Worm (Caenorhabditis elegans) whole organism, young adult: ENCODE measurements around the gene eco-1.
A peak's percentile ranks its signal among the peaks of the same experiment; 100 is the strongest.

ENCODE experiments used
- C06A6.2 ChIP-seq: fragments of 200-800 bp; sonication (Bioruptor generic); conservative IDR thresholded peaks from 2 replicates; pipeline ENCODE4 v1.3.6; 2022; ENCODE audit warnings: missing genetic modification characterization, missing compliant biosample characterization
- F10E7.11 ChIP-seq: sonication (generic microtip); optimal IDR thresholded peaks from 2 replicates; lab custom pipeline; 2017; ENCODE audit warnings: mild to moderate bottlenecking, missing genetic modification characterization, moderate library complexity, missing compliant biosample characterization
- F39B2.1 ChIP-seq: fragments of 200-800 bp; sonication (Bioruptor generic); IDR thresholded peaks from 2 replicates; pipeline ENCODE4 v1.3.6; 2022; ENCODE audit warnings: missing genetic modification reagents, missing genetic modification characterization, missing compliant biosample characterization
- F49E8.2 ChIP-seq: sonication (generic microtip); optimal IDR thresholded peaks from 3 replicates; lab custom pipeline; 2017; ENCODE audit warnings: missing genetic modification characterization, mild to moderate bottlenecking, missing compliant biosample characterization, antibody characterized with exemption, moderate library complexity; ENCODE audit not compliant: insufficient read depth
- F55B11.4 ChIP-seq: sonication (generic microtip); optimal IDR thresholded peaks from 2 replicates; lab custom pipeline; 2016; ENCODE audit warnings: missing compliant biosample characterization, missing genetic modification characterization, borderline replicate concordance; ENCODE audit not compliant: insufficient read depth
- K11D2.4 ChIP-seq: fragments of 200-800 bp; sonication (Bioruptor generic); IDR thresholded peaks from 2 replicates; pipeline ENCODE4 v1.3.6; 2022; ENCODE audit warnings: missing genetic modification reagents, missing genetic modification characterization, missing compliant biosample characterization
- K12H6.12 ChIP-seq: fragments of 200-800 bp; sonication (Bioruptor generic); optimal IDR thresholded peaks from 2 replicates; lab custom pipeline; 2018; ENCODE audit warnings: mild to moderate bottlenecking, missing genetic modification characterization, missing compliant biosample characterization
- T26A5.8 ChIP-seq: sonication (generic microtip); optimal IDR thresholded peaks from 2 replicates; lab custom pipeline; 2016; ENCODE audit warnings: missing genetic modification characterization, missing compliant biosample characterization
- ZK185.1 ChIP-seq: sonication (generic microtip); optimal IDR thresholded peaks from 2 replicates; lab custom pipeline; 2016; ENCODE audit warnings: mild to moderate bottlenecking, missing genetic modification characterization, missing compliant biosample characterization; ENCODE audit not compliant: poor library complexity, severe bottlenecking
- akir-1 ChIP-seq: fragments of 200-800 bp; sonication (Bioruptor generic); optimal IDR thresholded peaks from 2 replicates; lab custom pipeline; 2018; ENCODE audit warnings: mild to moderate bottlenecking, missing genetic modification characterization, moderate library complexity, missing compliant biosample characterization
- ama-1 ChIP-seq, 3 experiments: fragments of 150-350 bp in 1 of 3; sonication (generic microtip) in 2 of 3; optimal IDR thresholded peaks; 2 replicates each; lab custom pipeline; 2014 to 2018; ENCODE audit warnings: missing biosample characterization in 2 of 3, missing genetic modification characterization in 2 of 3, missing genetic modification reagents in 2 of 3
- attf-5 ChIP-seq: fragments of 200-800 bp; sonication (Bioruptor generic); optimal IDR thresholded peaks from 2 replicates; lab custom pipeline; 2018; ENCODE audit warnings: mild to moderate bottlenecking, missing genetic modification characterization, missing compliant biosample characterization
- ceh-100 ChIP-seq: fragments of 200-800 bp; sonication (Bioruptor generic); IDR thresholded peaks from 2 replicates; pipeline ENCODE4 v1.3.6; 2022; ENCODE audit warnings: missing genetic modification reagents, missing genetic modification characterization, missing compliant biosample characterization
- ceh-40 ChIP-seq: fragments of 200-800 bp; sonication (Bioruptor generic); IDR thresholded peaks from 2 replicates; pipeline ENCODE4 v1.3.6; 2022; ENCODE audit warnings: missing genetic modification characterization, missing compliant biosample characterization
- ceh-58 ChIP-seq: fragments of 200-800 bp; sonication (Bioruptor generic); IDR thresholded peaks from 2 replicates; pipeline ENCODE4 v1.3.6; 2022; ENCODE audit warnings: missing genetic modification characterization, missing compliant biosample characterization
- dox-1 ChIP-seq: fragments of 200-800 bp; sonication (Bioruptor generic); IDR thresholded peaks from 2 replicates; pipeline ENCODE4 v1.3.6; 2022; ENCODE audit warnings: missing genetic modification reagents, missing genetic modification characterization, missing compliant biosample characterization
- efl-1 ChIP-seq: fragments of 150-350 bp; optimal IDR thresholded peaks from 2 replicates; lab custom pipeline; 2014; ENCODE audit warnings: missing biosample characterization, missing genetic modification reagents, missing genetic modification characterization
- egrh-3 ChIP-seq: fragments of 200-800 bp; sonication (Bioruptor generic); IDR thresholded peaks from 2 replicates; pipeline ENCODE4 v1.3.6; 2022; ENCODE audit warnings: missing genetic modification reagents, missing genetic modification characterization, missing compliant biosample characterization
- hmg-20 ChIP-seq: fragments of 200-800 bp; sonication (Bioruptor generic); IDR thresholded peaks from 2 replicates; pipeline ENCODE4 v1.3.6; 2022; ENCODE audit warnings: missing genetic modification reagents, missing genetic modification characterization, missing compliant biosample characterization
- hrde-1 ChIP-seq: sonication (generic microtip); optimal IDR thresholded peaks from 2 replicates; lab custom pipeline; 2016; ENCODE audit warnings: missing genetic modification characterization, mild to moderate bottlenecking, missing compliant biosample characterization, moderate library complexity, missing genotype, missing genetic modification reagents, borderline replicate concordance
- hsf-1 ChIP-seq: fragments of 200-800 bp; sonication (Bioruptor generic); IDR thresholded peaks from 2 replicates; pipeline ENCODE4 v1.3.6; 2022; ENCODE audit warnings: missing genetic modification reagents, missing genetic modification characterization, missing compliant biosample characterization
- lin-35 ChIP-seq, 3 experiments: fragments of 150-350 bp in 2 of 3; sonication (generic microtip) in 1 of 3; optimal IDR thresholded peaks; 2 replicates each; lab custom pipeline; 2014 to 2018; ENCODE audit warnings: missing biosample characterization in 3 of 3, missing genetic modification characterization in 3 of 3, missing genetic modification reagents in 3 of 3
- madf-3 ChIP-seq: fragments of 200-800 bp; sonication (Bioruptor generic); IDR thresholded peaks from 2 replicates; pipeline ENCODE4 v1.3.6; 2022; ENCODE audit warnings: missing genetic modification reagents, missing genetic modification characterization, missing compliant biosample characterization
- madf-6 ChIP-seq: fragments of 200-800 bp; sonication (Bioruptor generic); IDR thresholded peaks from 2 replicates; pipeline ENCODE4 v1.3.6; 2022; ENCODE audit warnings: missing genetic modification reagents, missing genetic modification characterization, missing compliant biosample characterization
- mes-4 ChIP-seq: sonication (generic microtip); optimal IDR thresholded peaks from 2 replicates; lab custom pipeline; 2016; ENCODE audit warnings: missing genotype, missing genetic modification characterization, missing compliant biosample characterization
- nfyb-1 ChIP-seq: fragments of 200-800 bp; sonication (Bioruptor generic); IDR thresholded peaks from 2 replicates; pipeline ENCODE4 v1.3.6; 2022; ENCODE audit warnings: missing genetic modification reagents, missing genetic modification characterization, missing compliant biosample characterization
- nhr-120 ChIP-seq: fragments of 200-800 bp; sonication (Bioruptor generic); IDR thresholded peaks from 2 replicates; pipeline ENCODE4 v1.3.6; 2022; ENCODE audit warnings: missing genetic modification characterization, missing compliant biosample characterization
- nhr-179 ChIP-seq: sonication (generic microtip); optimal IDR thresholded peaks from 2 replicates; lab custom pipeline; 2016; ENCODE audit warnings: mild to moderate bottlenecking, missing genetic modification characterization, missing compliant biosample characterization
- sea-2 ChIP-seq: fragments of 200-800 bp; sonication (Bioruptor generic); IDR thresholded peaks from 2 replicates; pipeline ENCODE4 v1.3.6; 2022; ENCODE audit warnings: missing genetic modification characterization, missing compliant biosample characterization
- snpc-3.4 ChIP-seq: sonication (generic microtip); optimal IDR thresholded peaks from 2 replicates; lab custom pipeline; 2017; ENCODE audit warnings: missing genetic modification characterization, mild to moderate bottlenecking, missing compliant biosample characterization, antibody characterized with exemption, moderate library complexity, missing genotype, missing genetic modification reagents
- snpc-4 ChIP-seq, 5 experiments: fragments of 150-350 bp in 1 of 5; sonication (generic microtip) in 4 of 5; optimal IDR thresholded peaks; 2 replicates each; lab custom pipeline; 2014 to 2018; ENCODE audit warnings: missing genetic modification characterization in 5 of 5, missing biosample characterization in 3 of 5, antibody characterized with exemption in 2 of 5, mild to moderate bottlenecking in 2 of 5, missing compliant biosample characterization in 2 of 5, missing genotype in 2 of 5, moderate library complexity in 2 of 5, missing genetic modification reagents in 1 of 5
- tbp1 ChIP-seq: fragments of 200-800 bp; sonication (Bioruptor generic); optimal IDR thresholded peaks from 2 replicates; lab custom pipeline; 2018; ENCODE audit warnings: mild to moderate bottlenecking, missing genetic modification characterization, missing compliant biosample characterization
- tlf-1 ChIP-seq: fragments of 200-800 bp; sonication (Bioruptor generic); optimal IDR thresholded peaks from 2 replicates; lab custom pipeline; 2018; ENCODE audit warnings: mild to moderate bottlenecking, missing genetic modification characterization, missing compliant biosample characterization
- xnd-1 ChIP-seq: sonication (generic microtip); optimal IDR thresholded peaks from 2 replicates; lab custom pipeline; 2016; ENCODE audit warnings: missing genotype, missing genetic modification reagents, missing genetic modification characterization, missing compliant biosample characterization

Gene eco-1

DNA sequence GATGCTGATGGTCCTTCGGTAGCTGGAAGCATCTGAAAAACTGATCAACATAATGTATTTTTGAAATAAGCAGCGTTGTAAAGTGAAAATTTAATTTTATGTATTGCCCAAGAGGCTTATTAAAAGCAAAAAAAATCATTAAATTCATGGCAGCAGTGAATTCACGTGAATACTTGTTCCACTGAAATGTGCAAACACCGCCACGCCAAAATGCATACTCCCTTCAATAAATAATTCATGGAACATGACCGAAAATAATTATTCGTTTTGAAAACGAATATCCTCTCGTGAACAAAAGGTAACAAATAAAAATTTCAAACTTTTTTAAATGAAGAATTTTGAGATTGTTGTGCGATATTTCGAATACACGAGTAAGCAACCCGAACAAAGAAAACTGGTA is 1.5 kb downstream of the eco-1 start, which contains the start of gene F08F8.10 (continued):
- TF ChIP-seq snpc-3.4 (tag; lab: Kevin White, UChicago), result peak; percentile 5
- TF ChIP-seq mes-4, result no peak
- no peak for TF ChIP-seq F49E8.2
- no peak for TF ChIP-seq egrh-3 (GFP tag; lab: Robert Waterston, UW)
- TF ChIP-seq ceh-58 (GFP tag; lab: Robert Waterston, UW), result no peak
- TF ChIP-seq xnd-1 (tag; lab: Kevin White, UChicago), result no peak
- TF ChIP-seq attf-5, result peak; percentile 65
- TF ChIP-seq F55B11.4 (tag; lab: Kevin White, UChicago), result no peak
- TF ChIP-seq hrde-1, result peak; percentile 14
- TF ChIP-seq nfyb-1 (GFP tag; lab: Robert Waterston, UW), result no peak
- TF ChIP-seq nhr-120, result no peak
- TF ChIP-seq hsf-1 (GFP tag; lab: Robert Waterston, UW), result 0 out of 2 replicates have a peak, but pooled peaks have one; percentile 29
- no peak for TF ChIP-seq snpc-4 (GFP tag; optimal IDR thresholded peaks at IDR 0.05; lab: Kevin White, UChicago)
- TF ChIP-seq snpc-4 (tag; optimal IDR thresholded peaks at IDR 0.05; lab: Kevin White, UChicago), result peak in 2 of 4 experiments; percentile 14 to 24
- TF ChIP-seq ceh-40 (GFP tag; lab: Robert Waterston, UW), result no peak
- no peak for TF ChIP-seq T26A5.8 (tag; lab: Kevin White, UChicago)
- no peak for TF ChIP-seq K11D2.4 (GFP tag; lab: Robert Waterston, UW)
- TF ChIP-seq akir-1 (GFP tag; lab: Kevin White, UChicago), result no peak
- TF ChIP-seq F10E7.11 (tag; lab: Kevin White, UChicago), result no peak
- TF ChIP-seq F39B2.1 (GFP tag; lab: Robert Waterston, UW), result no peak
- no peak for TF ChIP-seq ama-1 (optimal IDR thresholded peaks at IDR 0.05; lab: Kevin White, UChicago)
- no peak for TF ChIP-seq ama-1 (GFP tag; optimal IDR thresholded peaks at IDR 0.05; lab: Kevin White, UChicago)
- no peak for TF ChIP-seq efl-1 (GFP tag; lab: Kevin White, UChicago)
- peak; percentile 33 for TF ChIP-seq tbp1
- no peak for TF ChIP-seq hmg-20 (GFP tag; lab: Robert Waterston, UW)
- TF ChIP-seq dox-1 (GFP tag; lab: Robert Waterston, UW), result no peak

DNA sequence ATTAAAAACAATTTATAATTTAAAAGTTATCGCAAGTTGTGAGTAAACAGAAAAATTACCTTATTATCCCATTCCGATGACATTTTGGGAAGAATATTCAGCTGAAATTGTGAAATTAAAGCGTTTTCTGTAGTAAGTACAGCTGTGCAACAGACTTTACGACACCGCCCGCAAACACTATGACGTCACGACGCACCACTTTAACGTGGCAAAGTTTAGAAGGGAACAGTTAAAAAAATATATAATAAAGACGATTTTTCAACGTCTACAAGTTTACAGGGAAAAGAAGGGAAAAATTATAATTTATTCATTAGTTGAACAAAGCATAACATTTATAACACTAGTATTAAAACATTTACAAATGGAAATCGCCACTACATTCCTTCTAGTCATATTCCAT is 5.0 kb downstream of the eco-1 start, which contains the start of gene F08F8.9:
TSS of gene F08F8.9 (minus strand) at position 101 of the 400 bp plus-strand sequence.
- no peak for TF ChIP-seq sea-2

DNA sequence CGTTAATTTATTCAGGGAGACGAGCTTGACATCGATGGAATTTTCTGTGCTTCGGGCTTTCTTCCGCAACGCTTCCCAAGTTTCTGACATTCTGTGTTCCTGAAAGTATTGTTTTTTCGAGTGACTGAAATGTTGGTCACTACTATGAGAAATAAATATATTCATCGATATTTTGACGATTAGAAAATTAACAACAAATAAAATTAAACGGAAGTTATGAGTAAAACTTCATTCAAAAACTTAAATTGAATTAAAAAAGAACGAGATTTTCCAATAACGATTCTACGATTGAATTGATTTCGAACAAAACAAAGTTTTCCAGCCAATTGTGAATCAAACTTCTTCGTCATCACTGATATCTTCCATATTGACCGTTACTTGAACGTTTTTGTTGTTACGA is 9.8 kb downstream of the eco-1 start, which contains the start of gene gos-28:
TSS of gene gos-28 (minus strand) at position 101 of the 400 bp plus-strand sequence.
- TF ChIP-seq ZK185.1 (tag; lab: Kevin White, UChicago) (no peak), nhr-179 (tag; lab: Kevin White, UChicago) (no peak), C06A6.2 (GFP tag; lab: Robert Waterston, UW) (no peak), K12H6.12 (tag; lab: Kevin White, UChicago) (no peak)
- TF ChIP-seq, all 124 proteins: peak for 0

DNA sequence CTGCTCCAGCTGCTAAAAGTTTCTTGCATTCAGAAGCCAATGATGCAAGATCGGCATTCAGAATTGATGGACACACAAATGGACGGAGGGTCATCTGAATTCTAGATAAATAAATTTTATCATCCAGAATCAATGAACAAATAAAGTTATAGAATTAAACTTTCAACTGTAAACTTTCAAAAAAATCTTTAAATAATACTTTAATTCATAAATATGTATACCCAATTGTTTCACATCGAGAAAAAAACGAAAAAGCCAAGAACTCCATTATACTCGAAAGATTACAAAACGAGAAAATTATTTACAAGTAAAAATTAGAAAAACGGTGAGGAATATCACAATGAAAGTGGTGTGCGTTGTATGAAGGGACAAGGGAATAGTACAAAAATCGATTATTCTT is 11.8 kb downstream of the eco-1 start, which contains the start of gene F08F8.7:
TSS of gene F08F8.7 (minus strand) at position 101 of the 400 bp plus-strand sequence.
- TF ChIP-seq ceh-100 (no peak), madf-6 (GFP tag; lab: Robert Waterston, UW) (no peak), C06A6.2 (GFP tag; lab: Robert Waterston, UW) (no peak), lin-35 (GFP tag; optimal IDR thresholded peaks at IDR 0.05; lab: Kevin White, UChicago) (no peak), nhr-179 (tag; lab: Kevin White, UChicago) (no peak), attf-5 (no peak), madf-3 (GFP tag; lab: Robert Waterston, UW) (no peak), tlf-1 (no peak), ceh-58 (GFP tag; lab: Robert Waterston, UW) (no peak)
